Worm (Caenorhabditis elegans) whole organism, late embryonic: ENCODE data around the gene sdz-13.

ENCODE experiments used
- C08G9.2 ChIP-seq: sonication (generic microtip); optimal IDR thresholded peaks from 2 replicates; lab custom pipeline; 2016; ENCODE audit warnings: mild to moderate bottlenecking, missing genetic modification characterization, moderate library complexity, missing compliant biosample characterization
- F13H6.1 ChIP-seq: sonication (generic microtip); optimal IDR thresholded peaks from 2 replicates; lab custom pipeline; 2016; ENCODE audit warnings: missing genetic modification characterization, missing compliant biosample characterization
- T23F11.4 ChIP-seq: fragments of 200-800 bp; sonication (Bioruptor generic); optimal IDR thresholded peaks from 2 replicates; lab custom pipeline; 2018; ENCODE audit warnings: mild to moderate bottlenecking, missing genetic modification characterization, missing compliant biosample characterization
- ceh-14 ChIP-seq: sonication (generic microtip); optimal IDR thresholded peaks from 2 replicates; lab custom pipeline; 2016; ENCODE audit warnings: missing genotype, missing genetic modification characterization, missing compliant biosample characterization
- ceh-18 ChIP-seq: sonication (generic microtip); optimal IDR thresholded peaks from 2 replicates; lab custom pipeline; 2016; ENCODE audit warnings: missing genetic modification characterization, missing compliant biosample characterization
- ceh-2 ChIP-seq: sonication (generic microtip); optimal IDR thresholded peaks from 2 replicates; lab custom pipeline; 2016; ENCODE audit warnings: missing genotype, missing genetic modification characterization, missing compliant biosample characterization
- ceh-24 ChIP-seq: sonication (generic microtip); optimal IDR thresholded peaks from 2 replicates; lab custom pipeline; 2016; ENCODE audit warnings: mild to moderate bottlenecking, missing genetic modification characterization, missing compliant biosample characterization
- ceh-30 ChIP-seq: fragments of 150-350 bp; optimal IDR thresholded peaks from 2 replicates; lab custom pipeline; 2014; ENCODE audit warnings: missing biosample characterization, missing genetic modification characterization
- ceh-31 ChIP-seq: sonication (generic microtip); optimal IDR thresholded peaks from 2 replicates; lab custom pipeline; 2016; ENCODE audit warnings: missing genetic modification characterization, missing compliant biosample characterization
- ceh-6 ChIP-seq: fragments of 200-800 bp; sonication (Bioruptor generic); optimal IDR thresholded peaks from 2 replicates; lab custom pipeline; 2018; ENCODE audit warnings: mild to moderate bottlenecking, missing genetic modification characterization, missing compliant biosample characterization
- che-1 ChIP-seq: sonication (generic microtip); optimal IDR thresholded peaks from 2 replicates; lab custom pipeline; 2016; ENCODE audit warnings: mild to moderate bottlenecking, missing genetic modification characterization, missing compliant biosample characterization
- dmd-4 ChIP-seq: sonication (generic microtip); optimal IDR thresholded peaks from 2 replicates; lab custom pipeline; 2016; ENCODE audit warnings: borderline replicate concordance, missing genetic modification characterization, missing compliant biosample characterization
- dve-1 ChIP-seq: sonication (generic microtip); optimal IDR thresholded peaks from 2 replicates; lab custom pipeline; 2017; ENCODE audit warnings: antibody characterized with exemption, mild to moderate bottlenecking, missing genetic modification characterization, missing compliant biosample characterization
- elt-2 ChIP-seq: sonication (generic microtip); optimal IDR thresholded peaks from 2 replicates; lab custom pipeline; 2016; ENCODE audit warnings: missing genetic modification reagents, missing genetic modification characterization, missing compliant biosample characterization
- elt-4 ChIP-seq: sonication (generic microtip); optimal IDR thresholded peaks from 2 replicates; lab custom pipeline; 2016; ENCODE audit warnings: missing genetic modification characterization, missing compliant biosample characterization
- ets-4 ChIP-seq: sonication (generic microtip); optimal IDR thresholded peaks from 2 replicates; lab custom pipeline; 2016; ENCODE audit warnings: missing genetic modification characterization, missing compliant biosample characterization
- eyg-1 ChIP-seq: sonication (generic microtip); optimal IDR thresholded peaks from 2 replicates; lab custom pipeline; 2016; ENCODE audit warnings: missing genotype, missing genetic modification characterization, missing compliant biosample characterization
- fax-1 ChIP-seq: sonication (generic microtip); optimal IDR thresholded peaks from 2 replicates; lab custom pipeline; 2016; ENCODE audit warnings: missing genotype, missing genetic modification characterization, missing compliant biosample characterization
- fkh-10 ChIP-seq: fragments of 150-350 bp; optimal IDR thresholded peaks from 2 replicates; lab custom pipeline; 2014; ENCODE audit warnings: missing biosample characterization, missing genetic modification reagents, missing genetic modification characterization
- hlh-30 ChIP-seq: sonication (generic microtip); optimal IDR thresholded peaks from 2 replicates; lab custom pipeline; 2017; ENCODE audit warnings: antibody characterized with exemption, missing genetic modification characterization, missing compliant biosample characterization; ENCODE audit not compliant: insufficient read depth
- hlh-6 ChIP-seq: sonication (generic microtip); optimal IDR thresholded peaks from 2 replicates; lab custom pipeline; 2016; ENCODE audit warnings: missing genotype, missing genetic modification characterization, missing compliant biosample characterization
- hlh-8 ChIP-seq: sonication (generic microtip); optimal IDR thresholded peaks from 2 replicates; lab custom pipeline; 2016; ENCODE audit warnings: missing genotype, missing genetic modification characterization, missing compliant biosample characterization
- nfya-1 ChIP-seq: sonication (generic microtip); optimal IDR thresholded peaks from 2 replicates; lab custom pipeline; 2017; ENCODE audit warnings: missing genetic modification characterization, mild to moderate bottlenecking, missing compliant biosample characterization, antibody characterized with exemption, moderate library complexity
- nhr-11 ChIP-seq: fragments of 150-350 bp; optimal IDR thresholded peaks from 2 replicates; lab custom pipeline; 2014; ENCODE audit warnings: missing biosample characterization, missing genetic modification characterization
- nhr-232 ChIP-seq: sonication (generic microtip); optimal IDR thresholded peaks from 2 replicates; lab custom pipeline; 2016; ENCODE audit warnings: missing genetic modification characterization, missing compliant biosample characterization
- npax-4 ChIP-seq: sonication (generic microtip); optimal IDR thresholded peaks from 2 replicates; lab custom pipeline; 2016; ENCODE audit warnings: missing genetic modification characterization, missing compliant biosample characterization
- odd-2 ChIP-seq: sonication (generic microtip); optimal IDR thresholded peaks from 2 replicates; lab custom pipeline; 2017; ENCODE audit warnings: antibody characterized with exemption, mild to moderate bottlenecking, missing genetic modification characterization, missing compliant biosample characterization
- pag-3 ChIP-seq: sonication (generic microtip); optimal IDR thresholded peaks from 2 replicates; lab custom pipeline; 2016; ENCODE audit warnings: missing compliant biosample characterization, missing genetic modification characterization, borderline replicate concordance
- pat-9 ChIP-seq: fragments of 200-800 bp; sonication (Bioruptor generic); optimal IDR thresholded peaks from 2 replicates; lab custom pipeline; 2018; ENCODE audit warnings: mild to moderate bottlenecking, missing genetic modification characterization, moderate library complexity, missing compliant biosample characterization
- pax-1 ChIP-seq: fragments of 150-350 bp; optimal IDR thresholded peaks from 2 replicates; lab custom pipeline; 2014; ENCODE audit warnings: missing biosample characterization, missing genetic modification characterization
- pha-4 ChIP-seq: fragments of 150-350 bp; optimal IDR thresholded peaks from 2 replicates; lab custom pipeline; 2018; ENCODE audit warnings: missing biosample characterization, missing genetic modification reagents, missing genetic modification characterization
- pqm-1 ChIP-seq: sonication (generic microtip); optimal IDR thresholded peaks from 2 replicates; lab custom pipeline; 2016; ENCODE audit warnings: missing genetic modification characterization, missing compliant biosample characterization
- syd-9 ChIP-seq: sonication (generic microtip); optimal IDR thresholded peaks from 2 replicates; lab custom pipeline; 2016; ENCODE audit warnings: mild to moderate bottlenecking, missing genetic modification characterization, moderate library complexity, missing compliant biosample characterization
- tbx-2 ChIP-seq: sonication (generic microtip); optimal IDR thresholded peaks from 2 replicates; lab custom pipeline; 2016; ENCODE audit warnings: missing genetic modification characterization, missing compliant biosample characterization
- ttx-3 ChIP-seq: sonication (generic microtip); optimal IDR thresholded peaks from 2 replicates; lab custom pipeline; 2016; ENCODE audit warnings: missing genetic modification reagents, missing genetic modification characterization, missing compliant biosample characterization
- unc-42 ChIP-seq: sonication (generic microtip); optimal IDR thresholded peaks from 2 replicates; lab custom pipeline; 2016; ENCODE audit warnings: missing genotype, missing genetic modification characterization, missing compliant biosample characterization
- unc-55 ChIP-seq: sonication (generic microtip); optimal IDR thresholded peaks from 2 replicates; lab custom pipeline; 2017; ENCODE audit warnings: missing biosample characterization, missing genetic modification reagents, missing genetic modification characterization

sdz-13 gene

DNA sequence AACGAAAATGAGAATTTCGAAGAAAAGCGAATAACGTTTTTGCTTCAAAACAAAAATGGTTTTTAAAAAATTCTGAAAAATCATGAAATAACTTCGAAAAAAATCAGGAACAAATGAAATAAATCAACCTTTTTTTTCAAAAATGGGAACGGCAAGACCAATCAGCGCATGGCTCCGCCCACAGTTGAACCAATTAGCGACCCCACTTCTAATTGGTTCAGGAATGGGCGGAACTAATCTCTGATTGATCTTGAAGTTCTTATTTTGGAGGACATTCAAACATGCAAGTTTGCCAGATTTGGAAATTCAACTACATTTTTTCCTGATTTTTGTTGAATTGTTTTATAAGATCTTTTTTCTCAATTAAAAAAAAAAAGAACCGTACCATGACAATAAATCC is 23.5 kb downstream of the sdz-13 start:
- TF ChIP-seq nfya-1 (tag; lab: Kevin White, UChicago) (peak; percentile 30), ceh-14 (tag; lab: Kevin White, UChicago) (no peak)

DNA sequence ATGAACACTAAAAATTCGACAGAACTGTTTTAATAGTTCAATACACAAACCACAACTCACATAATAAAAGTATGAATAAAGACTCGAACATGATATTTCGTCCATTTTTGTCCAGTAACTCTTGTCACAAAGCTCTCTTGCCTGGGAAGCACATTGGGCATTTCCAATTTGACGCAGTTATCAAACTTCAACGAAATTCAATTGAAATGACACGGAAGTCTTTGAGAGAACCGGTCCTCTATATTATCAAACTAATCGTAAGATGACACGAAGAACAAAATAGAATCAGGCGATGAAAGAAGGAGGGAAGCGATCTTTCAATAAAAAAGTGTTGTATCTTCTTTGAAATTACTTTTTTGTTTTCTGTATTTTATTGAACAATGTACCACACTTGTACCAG is 24.4 kb downstream of the sdz-13 start, which contains the start of gene T11G6.3:
TSS of gene T11G6.3 (minus strand) at position 189 of the 400 bp plus-strand sequence.
- no peak for TF ChIP-seq ceh-24 (tag; lab: Kevin White, UChicago)
- no peak for TF ChIP-seq pqm-1
- no peak for TF ChIP-seq dmd-4
- no peak for TF ChIP-seq elt-2 (tag; lab: Kevin White, UChicago)
- no peak for TF ChIP-seq che-1 (tag; lab: Kevin White, UChicago)
- no peak for TF ChIP-seq fax-1 (tag; lab: Kevin White, UChicago)
- no peak for TF ChIP-seq C08G9.2 (tag; lab: Kevin White, UChicago)
- no peak for TF ChIP-seq dve-1 (tag; lab: Kevin White, UChicago)
- TF ChIP-seq ttx-3 (tag; lab: Kevin White, UChicago), result no peak
- no peak for TF ChIP-seq ceh-2 (tag; lab: Kevin White, UChicago)
- no peak for TF ChIP-seq ets-4
- no peak for TF ChIP-seq eyg-1
- no peak for TF ChIP-seq ceh-31
- TF ChIP-seq tbx-2 (tag; lab: Kevin White, UChicago), result no peak
- TF ChIP-seq ceh-30, result no peak

DNA sequence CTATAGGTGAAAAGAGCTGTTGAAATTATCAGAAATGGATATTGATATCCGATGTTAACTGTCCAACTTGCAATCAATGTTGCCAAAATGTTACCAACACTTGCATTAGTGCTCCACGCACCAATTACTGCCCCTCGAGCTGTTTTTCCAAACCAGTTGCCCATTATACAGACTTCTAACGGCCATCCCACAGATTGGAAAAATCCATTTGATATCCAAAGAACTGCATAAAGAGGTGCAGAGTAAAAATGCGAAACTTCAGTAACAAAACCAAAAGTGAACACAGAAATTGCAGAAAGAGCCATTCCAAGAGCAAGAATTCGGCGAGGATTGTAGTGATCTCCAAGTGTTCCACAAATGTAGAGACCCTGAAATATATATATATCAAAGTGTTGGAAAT is 25.4 kb downstream of the sdz-13 start:
- TF ChIP-seq pat-9 (no peak), nhr-11 (tag; lab: Kevin White, UChicago) (no peak), hlh-8 (tag; lab: Kevin White, UChicago) (no peak), fkh-10 (GFP tag; lab: Kevin White, UChicago) (no peak), unc-42 (tag; lab: Kevin White, UChicago) (no peak), che-1 (tag; lab: Kevin White, UChicago) (no peak), syd-9 (tag; lab: Kevin White, UChicago) (no peak), pax-1 (tag; lab: Kevin White, UChicago) (no peak), pha-4 (tag; lab: Kevin White, UChicago) (no peak), pag-3 (tag; lab: Kevin White, UChicago) (no peak), dmd-4 (no peak)

DNA sequence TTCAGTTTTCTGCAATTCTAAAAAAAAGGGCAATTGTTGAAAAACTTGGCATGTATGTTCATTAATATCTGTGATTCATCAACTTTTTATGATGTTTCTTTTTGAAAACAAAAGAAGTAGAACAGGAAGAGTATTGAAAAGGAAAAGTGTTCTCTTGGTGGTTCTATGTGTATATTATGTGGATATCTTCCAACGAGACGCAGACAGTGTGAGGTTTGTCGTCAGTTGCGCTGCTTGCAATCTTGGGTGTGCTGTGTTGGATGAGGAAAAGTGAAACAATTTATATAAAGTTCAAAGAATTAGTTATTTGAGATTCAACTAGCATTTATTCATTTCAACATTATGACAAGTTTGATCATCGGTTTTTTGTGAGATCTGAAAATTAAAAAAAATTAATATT is 27.0 kb downstream of the sdz-13 start:
- TF ChIP-seq hlh-6 (tag; lab: Kevin White, UChicago) (no peak), hlh-30 (tag; lab: Kevin White, UChicago) (no peak), eyg-1 (no peak), dve-1 (tag; lab: Kevin White, UChicago) (no peak), npax-4 (tag; lab: Kevin White, UChicago) (no peak), ceh-30 (no peak)

DNA sequence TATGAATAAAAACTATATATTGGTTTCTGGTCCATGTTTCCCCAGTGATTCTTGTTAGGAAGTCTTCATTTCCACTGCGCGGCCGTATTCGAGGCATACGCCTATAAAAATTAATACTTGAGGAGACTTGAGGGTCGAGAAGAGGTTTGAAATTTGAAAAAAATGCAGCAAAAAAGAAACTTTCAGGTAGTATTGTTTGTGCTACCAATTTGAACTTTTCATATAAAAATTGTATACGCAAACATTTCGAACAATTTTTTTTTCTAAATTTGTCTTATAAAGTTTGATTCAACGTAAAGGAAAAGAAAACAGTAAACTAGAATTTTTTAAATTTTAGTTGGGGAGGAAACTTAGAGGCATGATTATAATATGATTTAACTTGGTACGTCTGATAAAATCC is 27.6 kb downstream of the sdz-13 start, which contains the start of gene T11G6.4:
TSS of gene T11G6.4 (minus strand) at position 101 of the 400 bp plus-strand sequence.
- TF ChIP-seq ceh-14 (tag; lab: Kevin White, UChicago) (no peak), ceh-18 (tag; lab: Kevin White, UChicago) (no peak), unc-55 (GFP tag; lab: Kevin White, UChicago) (no peak), eyg-1 (no peak), unc-42 (tag; lab: Kevin White, UChicago) (no peak), elt-4 (tag; lab: Kevin White, UChicago) (no peak), odd-2 (tag; lab: Kevin White, UChicago) (no peak), npax-4 (tag; lab: Kevin White, UChicago) (no peak), nhr-11 (tag; lab: Kevin White, UChicago) (no peak), pha-4 (tag; lab: Kevin White, UChicago) (no peak), T23F11.4 (GFP tag; lab: Kevin White, UChicago) (no peak), nhr-232 (tag; lab: Kevin White, UChicago) (no peak), F13H6.1 (tag; lab: Kevin White, UChicago) (no peak), ceh-6 (GFP tag; lab: Kevin White, UChicago) (no peak), ceh-2 (tag; lab: Kevin White, UChicago) (no peak)
